Fruit fly (Drosophila melanogaster) whole organism, wandering third instar larva: Measurements from ENCODE around the gene RabX6.

Experiments used
- CG9705 ChIP-seq: fragments of 200-800 bp; sonication (Bioruptor generic); optimal IDR thresholded peaks from 2 replicates; lab custom pipeline; 2018; ENCODE audit warnings: missing biosample characterization, mild to moderate bottlenecking, missing genetic modification characterization
- Dfd ChIP-seq: fragments of >200 bp; optimal IDR thresholded peaks from 2 replicates; lab custom pipeline; 2017; ENCODE audit warnings: missing biosample characterization, missing genetic modification characterization
- Hnf4 ChIP-seq: fragments of 200-800 bp; sonication (Bioruptor generic); optimal IDR thresholded peaks from 2 replicates; lab custom pipeline; 2016; ENCODE audit warnings: missing biosample characterization, mild to moderate bottlenecking, missing genetic modification characterization
- Hr78 ChIP-seq: fragments of >200 bp; optimal IDR thresholded peaks from 2 replicates; lab custom pipeline; 2017; ENCODE audit warnings: missing biosample characterization, missing genetic modification characterization
- Sp1 ChIP-seq: fragments of 200-800 bp; sonication (Bioruptor generic); optimal IDR thresholded peaks from 3 replicates; lab custom pipeline; 2019; ENCODE audit warnings: missing biosample characterization, mild to moderate bottlenecking, missing genetic modification characterization, moderate library complexity
- br ChIP-seq: fragments of 200-800 bp; sonication (Bioruptor generic); optimal IDR thresholded peaks from 2 replicates; lab custom pipeline; 2016; ENCODE audit warnings: missing biosample characterization, missing genetic modification characterization
- foxo ChIP-seq, 2 experiments: fragments of 200-800 bp; sonication (Bioruptor generic); optimal IDR thresholded peaks; 2 replicates in 1 of 2; 3 replicates in 1 of 2; lab custom pipeline; 2016 to 2017; ENCODE audit warnings: missing biosample characterization in 2 of 2, missing genetic modification characterization in 2 of 2
- h ChIP-seq: fragments of 200-800 bp; sonication (Bioruptor generic); optimal IDR thresholded peaks from 3 replicates; lab custom pipeline; 2016; ENCODE audit warnings: missing biosample characterization, mild to moderate bottlenecking, missing genetic modification characterization
- jim ChIP-seq: fragments of 175-275, 200-325 bp; sonication (Bioruptor generic); optimal IDR thresholded peaks from 2 replicates; lab custom pipeline; 2016; ENCODE audit warnings: missing biosample characterization, mild to moderate bottlenecking, missing genetic modification characterization
- pan ChIP-seq: fragments of >200 bp; optimal IDR thresholded peaks from 2 replicates; lab custom pipeline; 2017
- psq ChIP-seq: fragments of 200-800 bp; sonication (Bioruptor generic); optimal IDR thresholded peaks from 3 replicates; lab custom pipeline; 2017; ENCODE audit warnings: missing biosample characterization, mild to moderate bottlenecking, missing genetic modification characterization, moderate library complexity
- usp ChIP-seq: fragments of >200 bp; optimal IDR thresholded peaks from 2 replicates; lab custom pipeline; 2017; ENCODE audit warnings: missing biosample characterization, missing genetic modification characterization

dm6 chr3L:687858-688257 lies 2.5 kb upstream of the RabX6 start, which contains the start of gene hiro:
- TF ChIP-seq foxo (GFP tag; optimal IDR thresholded peaks at IDR 0.05; lab: Kevin White, UChicago) (no peak), Hnf4 (no peak), pan (lab: Kevin White, UChicago) (no peak), usp (GFP tag; lab: Kevin White, UChicago) (no peak), CG9705 (GFP tag; lab: Kevin White, UChicago) (no peak), h (GFP tag; lab: Kevin White, UChicago) (no peak), psq (GFP tag; lab: Kevin White, UChicago) (no peak), Sp1 (no peak), jim (GFP tag; lab: Kevin White, UChicago) (no peak), Hr78 (GFP tag; lab: Kevin White, UChicago) (no peak), br (GFP tag; lab: Kevin White, UChicago) (no peak), Dfd (no peak)
